Fruit fly (Drosophila melanogaster) S2 (cell line): ENCODE data around the gene Prx1.

ENCODE experiments used
- CG8478 ChIP-seq: fragments of >200 bp; optimal IDR thresholded peaks from 2 replicates; lab custom pipeline; 2018
- CTCF ChIP-seq, 2 experiments: fragments of >200 bp; optimal IDR thresholded peaks; 2 replicates each; lab custom pipeline; 2018

Gene Prx1

DNA sequence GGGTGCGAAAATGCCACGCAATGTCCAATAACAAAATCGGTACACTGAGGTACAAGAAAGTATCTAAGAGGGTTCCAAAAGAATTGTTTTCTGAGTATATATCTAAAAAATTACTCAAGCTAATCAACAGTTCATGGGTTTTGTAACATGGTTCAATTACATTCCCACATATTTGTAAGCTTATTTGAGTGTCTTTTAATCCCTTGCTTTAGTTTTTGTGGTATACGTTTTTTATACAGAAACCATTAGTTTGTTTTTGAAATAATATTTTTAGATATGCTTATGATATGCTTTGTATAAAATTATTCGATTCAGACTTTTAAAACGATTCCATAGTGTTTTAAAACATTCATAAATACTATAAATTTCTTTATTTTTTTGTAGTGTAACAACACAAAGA, 26.8 kb upstream of the Prx1 start:
- TF ChIP-seq CTCF (optimal IDR thresholded peaks at IDR 0.05; lab: Kevin White, UChicago): no peak
- no peak for TF ChIP-seq CG8478 (lab: Kevin White, UChicago)

DNA sequence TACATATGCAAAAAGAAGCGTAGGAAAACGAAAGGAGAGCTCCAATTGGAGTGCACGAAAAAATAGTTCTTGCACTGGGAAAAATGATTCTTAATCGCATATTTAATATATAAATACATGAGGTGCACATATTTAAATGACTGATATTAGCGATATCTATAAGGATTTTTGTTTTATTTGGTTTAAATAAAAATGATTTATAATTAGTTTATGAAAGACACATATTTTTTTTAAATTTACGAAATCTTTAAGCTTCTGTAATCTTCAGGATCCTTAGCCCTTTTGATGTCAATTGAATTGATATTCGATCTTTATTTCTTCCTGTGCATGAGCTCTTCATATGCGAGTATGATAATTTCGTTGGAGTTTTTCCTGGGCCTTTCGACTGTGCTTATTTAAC, 19.9 kb upstream of the Prx1 start:
- TF ChIP-seq CTCF (optimal IDR thresholded peaks at IDR 0.05; lab: Kevin White, UChicago) (no peak), CG8478 (lab: Kevin White, UChicago) (no peak)

DNA sequence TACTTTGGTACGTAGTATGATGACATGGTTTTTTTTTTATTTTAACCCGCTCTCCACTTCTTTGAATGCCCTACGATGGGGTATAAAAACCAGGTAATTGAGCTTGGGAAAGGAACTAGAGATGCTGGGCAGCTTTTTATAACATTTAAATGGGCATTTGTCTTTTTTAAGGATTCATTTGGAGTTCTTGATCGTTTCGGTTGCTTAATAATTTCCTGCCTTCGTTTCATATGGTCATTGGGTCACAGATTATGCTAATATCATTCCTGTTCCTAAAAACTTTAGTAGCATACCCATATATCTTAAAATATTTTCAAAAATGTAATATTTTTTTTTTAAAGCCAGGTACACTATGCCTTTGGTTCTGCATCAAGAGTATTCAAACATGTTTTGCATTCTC, 18.9 kb upstream of the Prx1 start:
- TF ChIP-seq CG8478 (lab: Kevin White, UChicago): no peak
- TF ChIP-seq CTCF (optimal IDR thresholded peaks at IDR 0.05; lab: Kevin White, UChicago): no peak

dm6 chr3L:15189707-15190106, 17.9 kb upstream of the Prx1 start:
- TF ChIP-seq CG8478 (lab: Kevin White, UChicago): no peak
- no peak for TF ChIP-seq CTCF (optimal IDR thresholded peaks at IDR 0.05; lab: Kevin White, UChicago)

dm6 chr3L:15192172-15192571, 15.5 kb upstream of the Prx1 start:
- TF ChIP-seq CG8478 (lab: Kevin White, UChicago) (no peak), CTCF (optimal IDR thresholded peaks at IDR 0.05; lab: Kevin White, UChicago) (no peak)

DNA sequence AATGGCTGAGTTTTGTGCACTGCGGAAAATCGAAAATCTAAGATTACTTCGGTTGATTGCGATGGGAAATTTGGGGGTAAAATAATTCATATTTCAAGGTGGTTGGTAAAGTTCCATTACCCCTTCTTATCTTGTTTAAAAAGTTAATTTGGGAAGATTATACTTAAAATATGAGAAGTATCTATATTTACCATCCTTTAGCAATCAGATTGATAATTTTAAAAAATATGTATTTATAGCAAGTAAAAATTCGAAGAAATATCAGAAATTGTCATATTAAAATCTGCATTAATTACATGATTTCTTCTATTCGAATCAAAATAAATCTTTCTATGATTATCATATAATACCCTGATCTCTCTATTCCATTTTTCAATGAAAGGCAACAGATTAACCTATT, 12.1 kb upstream of the Prx1 start:
- TF ChIP-seq CTCF (optimal IDR thresholded peaks at IDR 0.05; lab: Kevin White, UChicago) (no peak), CG8478 (lab: Kevin White, UChicago) (no peak)

DNA sequence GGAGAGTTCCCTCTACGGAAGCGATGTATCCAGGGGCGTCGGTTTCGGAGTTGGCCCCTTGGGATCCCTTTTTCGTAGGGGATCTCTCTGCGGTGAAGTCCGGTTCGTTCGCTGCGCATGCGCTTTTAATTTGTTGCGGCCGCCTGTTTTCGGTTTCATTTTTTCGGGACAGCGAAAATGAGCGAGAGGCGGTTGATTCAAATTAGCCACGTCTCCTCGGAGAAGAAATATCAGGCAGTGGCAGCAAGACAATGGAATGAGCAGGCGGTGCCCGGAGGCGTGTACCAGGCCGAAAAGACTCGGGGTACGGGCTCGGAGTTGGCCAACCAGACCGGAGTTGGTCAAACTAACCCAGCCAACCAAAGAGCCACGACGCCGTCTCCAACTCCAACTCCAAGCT, 11.5 kb upstream of the Prx1 start:
- TF ChIP-seq CTCF (optimal IDR thresholded peaks at IDR 0.05; lab: Kevin White, UChicago) (no peak), CG8478 (lab: Kevin White, UChicago) (no peak)

dm6 chr3L:15196711-15197320, 10.8 kb upstream of the Prx1 start:
- no peak for TF ChIP-seq CG8478 (lab: Kevin White, UChicago)
- no peak for TF ChIP-seq CTCF (optimal IDR thresholded peaks at IDR 0.05; lab: Kevin White, UChicago)

- TF ChIP-seq CTCF (optimal IDR thresholded peaks at IDR 0.05; lab: Kevin White, UChicago) (no peak), CG8478 (lab: Kevin White, UChicago) (no peak)
Measured at dm6 chr3L:15197978-15198377, 9.7 kb upstream of the Prx1 start.

DNA sequence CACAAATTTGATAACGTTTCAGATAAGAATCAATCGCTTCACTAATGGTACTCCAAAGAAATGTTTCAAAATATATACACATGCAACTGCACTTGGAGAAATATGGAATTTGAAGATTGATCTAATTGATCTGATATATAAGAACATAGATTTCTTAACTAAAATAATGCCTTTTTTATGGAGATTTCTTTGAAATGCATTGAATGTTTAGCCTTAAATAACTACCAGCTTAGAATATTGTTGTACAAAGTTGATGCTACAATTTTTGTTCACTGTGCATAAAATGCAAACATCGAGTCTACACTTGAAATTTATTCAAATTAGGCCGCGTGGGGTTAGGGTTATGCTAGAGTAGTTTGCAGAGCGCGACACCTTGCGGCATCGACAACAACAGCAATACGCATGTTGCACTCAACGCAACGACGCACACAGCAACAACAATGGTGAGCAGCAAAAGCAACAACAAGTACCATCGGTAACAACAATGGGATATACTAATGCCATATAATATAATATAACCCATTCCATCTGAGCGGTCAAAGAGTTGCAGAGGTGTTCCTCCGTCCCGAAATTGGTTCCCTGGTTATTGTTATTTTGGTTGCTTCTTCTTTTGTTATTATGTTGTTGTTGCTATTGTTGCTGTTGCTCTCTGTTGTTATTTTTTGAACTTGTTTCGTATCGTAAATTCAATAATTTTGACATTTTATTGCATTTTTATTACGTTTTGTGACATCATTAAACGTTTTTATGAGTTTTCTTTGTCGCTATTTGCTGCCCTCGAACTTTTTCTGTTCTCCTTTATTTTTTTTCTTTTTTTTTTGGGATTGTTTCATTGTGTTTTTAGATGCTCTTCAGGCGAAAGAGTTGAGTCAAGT, 8.2 kb upstream of the Prx1 start:
- TF ChIP-seq CG8478 (lab: Kevin White, UChicago): no peak
- TF ChIP-seq CTCF (optimal IDR thresholded peaks at IDR 0.05; lab: Kevin White, UChicago): no peak

DNA sequence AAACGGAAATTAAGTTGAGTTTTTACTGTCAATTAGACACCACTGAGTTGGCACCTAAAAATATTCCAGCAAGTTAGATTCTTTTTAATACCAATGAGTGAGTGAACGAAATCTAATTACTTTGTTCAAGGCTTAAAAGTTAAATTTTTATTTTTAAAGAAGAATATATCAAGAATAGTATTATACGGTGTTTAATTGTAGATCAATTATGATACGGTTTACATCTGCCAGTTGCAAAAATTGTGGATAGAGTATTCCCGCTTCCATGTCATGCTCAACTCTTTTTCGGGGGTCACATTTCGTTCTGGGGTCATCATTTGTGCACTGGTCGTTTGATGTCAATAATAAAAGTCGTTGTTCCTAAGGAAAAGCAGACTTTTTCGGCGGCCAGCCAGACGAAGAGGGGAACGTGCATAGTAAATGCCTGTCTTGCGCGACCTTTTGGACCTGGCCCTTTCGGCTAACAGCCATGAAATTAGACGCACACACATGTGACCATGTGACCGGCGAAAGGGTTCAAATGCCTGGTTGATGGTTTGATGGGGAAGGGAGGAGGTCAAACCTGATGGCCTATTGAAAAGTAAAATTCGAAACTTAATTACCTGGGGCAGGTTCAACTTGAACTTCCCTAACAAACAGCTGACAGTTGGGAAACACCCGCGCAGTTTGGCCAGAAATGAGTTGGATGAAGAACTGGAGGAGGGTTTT, 7.2 kb upstream of the Prx1 start:
- TF ChIP-seq CG8478 (lab: Kevin White, UChicago): no peak

DNA sequence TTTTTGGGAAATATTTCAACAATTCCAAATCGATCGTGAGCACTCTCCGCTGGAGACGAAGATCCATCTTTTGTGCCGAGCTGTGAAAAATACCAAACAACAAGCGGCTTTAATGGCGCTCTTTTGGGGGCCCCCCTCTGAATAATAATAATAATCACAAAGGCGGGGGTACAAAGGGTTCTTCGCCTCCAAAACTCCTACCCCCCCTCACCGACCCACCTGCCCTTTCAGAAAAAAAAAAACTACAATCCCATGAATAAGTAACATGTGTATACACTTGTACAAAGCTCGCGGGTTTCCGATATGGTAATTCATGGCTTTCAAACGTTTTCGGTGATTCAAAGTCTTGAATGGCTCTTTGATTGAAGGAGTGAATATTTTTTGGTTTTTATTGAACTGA, 6.3 kb upstream of the Prx1 start:
- TF ChIP-seq CG8478 (lab: Kevin White, UChicago): no peak
- no peak for TF ChIP-seq CTCF (optimal IDR thresholded peaks at IDR 0.05; lab: Kevin White, UChicago)

- TF ChIP-seq CG8478 (lab: Kevin White, UChicago) (no peak), CTCF (optimal IDR thresholded peaks at IDR 0.05; lab: Kevin White, UChicago) (no peak)
Measured at dm6 chr3L:15203097-15203496, 4.5 kb upstream of the Prx1 start.

dm6 chr3L:15203585-15203984, 4.1 kb upstream of the Prx1 start:
- TF ChIP-seq CG8478 (lab: Kevin White, UChicago) (no peak), CTCF (optimal IDR thresholded peaks at IDR 0.05; lab: Kevin White, UChicago) (no peak)

dm6 chr3L:15206058-15206457, 1.6 kb upstream of the Prx1 start:
- TF ChIP-seq CG8478 (lab: Kevin White, UChicago) (no peak), CTCF (optimal IDR thresholded peaks at IDR 0.05; lab: Kevin White, UChicago) (no peak)
